Worm (Caenorhabditis elegans) whole organism, young adult: ENCODE results near the gene srg-13.

ENCODE experiments used
- B0336.3 ChIP-seq: fragments of 200-800 bp; sonication (Bioruptor generic); IDR thresholded peaks from 2 replicates; pipeline ENCODE4 v1.3.6; 2022; ENCODE audit warnings: missing genetic modification characterization, missing compliant biosample characterization
- C06A6.2 ChIP-seq: fragments of 200-800 bp; sonication (Bioruptor generic); conservative IDR thresholded peaks from 2 replicates; pipeline ENCODE4 v1.3.6; 2022; ENCODE audit warnings: missing genetic modification characterization, missing compliant biosample characterization
- F10E7.11 ChIP-seq: sonication (generic microtip); optimal IDR thresholded peaks from 2 replicates; lab custom pipeline; 2017; ENCODE audit warnings: mild to moderate bottlenecking, missing genetic modification characterization, moderate library complexity, missing compliant biosample characterization
- F22D6.2 ChIP-seq: sonication (generic microtip); optimal IDR thresholded peaks from 2 replicates; lab custom pipeline; 2016; ENCODE audit warnings: mild to moderate bottlenecking, missing genetic modification characterization, missing compliant biosample characterization
- F52B5.7 ChIP-seq: sonication (generic microtip); optimal IDR thresholded peaks from 2 replicates; lab custom pipeline; 2016; ENCODE audit warnings: mild to moderate bottlenecking, missing genetic modification characterization, missing compliant biosample characterization
- K12H6.12 ChIP-seq: fragments of 200-800 bp; sonication (Bioruptor generic); optimal IDR thresholded peaks from 2 replicates; lab custom pipeline; 2018; ENCODE audit warnings: mild to moderate bottlenecking, missing genetic modification characterization, missing compliant biosample characterization
- T26A5.8 ChIP-seq: sonication (generic microtip); optimal IDR thresholded peaks from 2 replicates; lab custom pipeline; 2016; ENCODE audit warnings: missing genetic modification characterization, missing compliant biosample characterization
- Y53G8AR.9 ChIP-seq: fragments of 200-800 bp; sonication (Bioruptor generic); conservative IDR thresholded peaks from 2 replicates; pipeline ENCODE4 v1.3.6; 2022; ENCODE audit warnings: missing genetic modification reagents, missing genetic modification characterization, missing compliant biosample characterization
- Y56A3A.18 ChIP-seq: fragments of 200-800 bp; sonication (Bioruptor generic); IDR thresholded peaks from 2 replicates; pipeline ENCODE4 v1.3.6; 2022; ENCODE audit warnings: missing genetic modification reagents, missing genetic modification characterization, missing compliant biosample characterization
- Y79H2A.3 ChIP-seq: fragments of 200-800 bp; sonication (Bioruptor generic); conservative IDR thresholded peaks from 2 replicates; pipeline ENCODE4 v1.3.6; 2022; ENCODE audit warnings: missing genetic modification reagents, missing genetic modification characterization, missing compliant biosample characterization
- akir-1 ChIP-seq: fragments of 200-800 bp; sonication (Bioruptor generic); optimal IDR thresholded peaks from 2 replicates; lab custom pipeline; 2018; ENCODE audit warnings: mild to moderate bottlenecking, missing genetic modification characterization, moderate library complexity, missing compliant biosample characterization
- aptf-3 ChIP-seq: fragments of 200-800 bp; sonication (Bioruptor generic); IDR thresholded peaks from 2 replicates; pipeline ENCODE4 v1.3.6; 2022; ENCODE audit warnings: missing genetic modification characterization, missing compliant biosample characterization
- atf-7 ChIP-seq: sonication (generic microtip); optimal IDR thresholded peaks from 2 replicates; lab custom pipeline; 2017; ENCODE audit warnings: mild to moderate bottlenecking, missing genetic modification characterization, missing compliant biosample characterization
- bed-1 ChIP-seq: fragments of 200-800 bp; sonication (Bioruptor generic); IDR thresholded peaks from 2 replicates; pipeline ENCODE4 v1.3.6; 2022; ENCODE audit warnings: missing genetic modification reagents, missing genetic modification characterization, missing compliant biosample characterization
- ccch-3 ChIP-seq: fragments of 200-800 bp; sonication (Bioruptor generic); optimal IDR thresholded peaks from 2 replicates; lab custom pipeline; 2018; ENCODE audit warnings: mild to moderate bottlenecking, missing genetic modification characterization, missing compliant biosample characterization
- cebp-1 ChIP-seq, 2 experiments: fragments of 200-800 bp in 1 of 2; sonication (Bioruptor generic) in 1 of 2; sonication (generic microtip) in 1 of 2; IDR thresholded peaks in 1 of 2; optimal IDR thresholded peaks in 1 of 2; 2 replicates each; pipeline versions ENCODE4 v1.3.6 to Lab custom; 2017 to 2022; ENCODE audit warnings: missing compliant biosample characterization in 2 of 2, missing genetic modification characterization in 2 of 2, mild to moderate bottlenecking in 1 of 2, missing genetic modification reagents in 1 of 2, moderate library complexity in 1 of 2
- cebp-2 ChIP-seq: fragments of 200-800 bp; sonication (Bioruptor generic); IDR thresholded peaks from 2 replicates; pipeline ENCODE4 v1.3.6; 2022; ENCODE audit warnings: missing genetic modification characterization, missing compliant biosample characterization
- die-1 ChIP-seq: sonication (generic microtip); optimal IDR thresholded peaks from 2 replicates; lab custom pipeline; 2016; ENCODE audit warnings: missing genotype, mild to moderate bottlenecking, missing genetic modification characterization, missing compliant biosample characterization
- efl-1 ChIP-seq: fragments of 150-350 bp; optimal IDR thresholded peaks from 2 replicates; lab custom pipeline; 2014; ENCODE audit warnings: missing biosample characterization, missing genetic modification reagents, missing genetic modification characterization
- egl-18 ChIP-seq: fragments of 200-800 bp; sonication (Bioruptor generic); IDR thresholded peaks from 2 replicates; pipeline ENCODE4 v1.3.6; 2022; ENCODE audit warnings: missing genetic modification reagents, missing genetic modification characterization, missing compliant biosample characterization
- him-1 ChIP-seq: sonication (generic microtip); optimal IDR thresholded peaks from 2 replicates; lab custom pipeline; 2016; ENCODE audit warnings: missing genotype, missing genetic modification reagents, missing genetic modification characterization, missing compliant biosample characterization
- hlh-12 ChIP-seq: sonication (generic microtip); optimal IDR thresholded peaks from 2 replicates; lab custom pipeline; 2016; ENCODE audit warnings: missing genetic modification characterization, missing compliant biosample characterization
- hmg-20 ChIP-seq: fragments of 200-800 bp; sonication (Bioruptor generic); IDR thresholded peaks from 2 replicates; pipeline ENCODE4 v1.3.6; 2022; ENCODE audit warnings: missing genetic modification reagents, missing genetic modification characterization, missing compliant biosample characterization
- hrde-1 ChIP-seq: sonication (generic microtip); optimal IDR thresholded peaks from 2 replicates; lab custom pipeline; 2016; ENCODE audit warnings: missing genetic modification characterization, mild to moderate bottlenecking, missing compliant biosample characterization, moderate library complexity, missing genotype, missing genetic modification reagents, borderline replicate concordance
- lag-1 ChIP-seq: fragments of 200-800 bp; sonication (Bioruptor generic); IDR thresholded peaks from 2 replicates; pipeline ENCODE4 v1.3.6; 2022; ENCODE audit warnings: missing genetic modification reagents, missing genetic modification characterization, missing compliant biosample characterization
- lir-1 ChIP-seq: fragments of 200-800 bp; sonication (Bioruptor generic); conservative IDR thresholded peaks from 2 replicates; pipeline ENCODE4 v1.3.6; 2022; ENCODE audit warnings: missing genetic modification reagents, missing genetic modification characterization, missing compliant biosample characterization
- lsl-1 ChIP-seq: fragments of 200-800 bp; sonication (Bioruptor generic); optimal IDR thresholded peaks from 2 replicates; lab custom pipeline; 2018; ENCODE audit warnings: mild to moderate bottlenecking, missing genetic modification characterization, moderate library complexity, missing compliant biosample characterization
- madf-3 ChIP-seq: fragments of 200-800 bp; sonication (Bioruptor generic); IDR thresholded peaks from 2 replicates; pipeline ENCODE4 v1.3.6; 2022; ENCODE audit warnings: missing genetic modification reagents, missing genetic modification characterization, missing compliant biosample characterization
- madf-8 ChIP-seq: fragments of 200-800 bp; sonication (Bioruptor generic); conservative IDR thresholded peaks from 2 replicates; pipeline ENCODE4 v1.3.6; 2022; ENCODE audit warnings: missing genetic modification reagents, missing genetic modification characterization, missing compliant biosample characterization
- nfyb-1 ChIP-seq: fragments of 200-800 bp; sonication (Bioruptor generic); IDR thresholded peaks from 2 replicates; pipeline ENCODE4 v1.3.6; 2022; ENCODE audit warnings: missing genetic modification reagents, missing genetic modification characterization, missing compliant biosample characterization
- nhr-80 ChIP-seq: sonication (generic microtip); optimal IDR thresholded peaks from 2 replicates; lab custom pipeline; 2016; ENCODE audit warnings: missing genetic modification characterization, missing compliant biosample characterization
- rcor-1 ChIP-seq: fragments of 200-800 bp; sonication (Bioruptor generic); IDR thresholded peaks from 2 replicates; pipeline ENCODE4 v1.3.6; 2022; ENCODE audit warnings: missing genetic modification reagents, missing genetic modification characterization, missing compliant biosample characterization
- rpc-1 ChIP-seq, 2 experiments: fragments of 150-350 bp in 1 of 2; sonication (generic microtip) in 1 of 2; optimal IDR thresholded peaks; 2 replicates each; lab custom pipeline; 2014 to 2018; ENCODE audit warnings: missing biosample characterization in 1 of 2, missing genetic modification characterization in 1 of 2, missing genetic modification reagents in 1 of 2, missing genotype in 1 of 2
- snpc-1.1 ChIP-seq: sonication (generic microtip); optimal IDR thresholded peaks from 2 replicates; lab custom pipeline; 2017; ENCODE audit warnings: missing genetic modification characterization, mild to moderate bottlenecking, missing compliant biosample characterization, antibody characterized with exemption, moderate library complexity, missing genotype, missing genetic modification reagents; ENCODE audit not compliant: insufficient read depth
- unc-130 ChIP-seq: sonication (generic microtip); optimal IDR thresholded peaks from 2 replicates; lab custom pipeline; 2016; ENCODE audit warnings: missing genetic modification reagents, missing genetic modification characterization, missing compliant biosample characterization

srg-13 gene

ce11 chrIII:4668073-4668472, 4.0 kb upstream of the srg-13 start:
- no peak for TF ChIP-seq lag-1
- TF ChIP-seq nhr-80, result peak; percentile 23

- TF ChIP-seq Y79H2A.3 (GFP tag; lab: Robert Waterston, UW), result no peak
- TF ChIP-seq aptf-3 (GFP tag; lab: Robert Waterston, UW), result no peak
- TF ChIP-seq ccch-3 (GFP tag; lab: Kevin White, UChicago), result no peak
- no peak for TF ChIP-seq bed-1 (GFP tag; lab: Robert Waterston, UW)
- no peak for TF ChIP-seq F10E7.11 (tag; lab: Kevin White, UChicago)
- TF ChIP-seq madf-8 (GFP tag; lab: Robert Waterston, UW), result no peak
- TF ChIP-seq lsl-1, result no peak
- TF ChIP-seq Y53G8AR.9 (GFP tag; lab: Robert Waterston, UW), result no peak
- TF ChIP-seq B0336.3, result no peak
- no peak for TF ChIP-seq lir-1 (GFP tag; lab: Robert Waterston, UW)
- no peak for TF ChIP-seq hlh-12 (tag; lab: Kevin White, UChicago)
- TF ChIP-seq lag-1, result no peak
- no peak for TF ChIP-seq him-1
- TF ChIP-seq cebp-2 (GFP tag; lab: Robert Waterston, UW), result no peak
Observed at ce11 chrIII:4671491-4671890, 558 bp upstream of the srg-13 start, which contains the start of gene T23F11.11. T23F11.11 (minus strand) TSS chrIII:4671591.

- TF ChIP-seq efl-1 (no peak), Y53G8AR.9 (GFP tag; lab: Robert Waterston, UW) (no peak), unc-130 (GFP tag; lab: Kevin White, UChicago) (no peak), rcor-1 (GFP tag; lab: Robert Waterston, UW) (no peak), madf-3 (GFP tag; lab: Robert Waterston, UW) (no peak), atf-7 (tag; lab: Kevin White, UChicago) (no peak), him-1 (no peak), hrde-1 (tag; lab: Kevin White, UChicago) (no peak), K12H6.12 (tag; lab: Kevin White, UChicago) (no peak), nhr-80 (no peak), C06A6.2 (no peak), lag-1 (no peak), cebp-1 (GFP tag; IDR thresholded peaks at IDR 0.05; lab: Robert Waterston, UW) (no peak), cebp-1 (tag; optimal IDR thresholded peaks at IDR 0.05; lab: Kevin White, UChicago) (no peak), Y79H2A.3 (GFP tag; lab: Robert Waterston, UW) (no peak), F52B5.7 (tag; lab: Kevin White, UChicago) (no peak), snpc-1.1 (no peak), nfyb-1 (GFP tag; lab: Robert Waterston, UW) (no peak), akir-1 (GFP tag; lab: Kevin White, UChicago) (no peak), rpc-1 (optimal IDR thresholded peaks at IDR 0.05; lab: Kevin White, UChicago) (no peak), rpc-1 (tag; optimal IDR thresholded peaks at IDR 0.05; lab: Kevin White, UChicago) (no peak), hmg-20 (GFP tag; lab: Robert Waterston, UW) (no peak)
Observed at ce11 chrIII:4677466-4677865, 5.4 kb downstream of the srg-13 start, which contains the start of gene srg-10. srg-10 (plus strand) TSS chrIII:4677766.

- TF ChIP-seq F22D6.2 (tag; lab: Kevin White, UChicago) (no peak), egl-18 (GFP tag; lab: Robert Waterston, UW) (no peak), T26A5.8 (tag; lab: Kevin White, UChicago) (no peak), die-1 (tag; lab: Kevin White, UChicago) (no peak), Y56A3A.18 (GFP tag; lab: Robert Waterston, UW) (no peak), hmg-20 (GFP tag; lab: Robert Waterston, UW) (no peak)
Observed at ce11 chrIII:4679963-4680484, 8.0 kb downstream of the srg-13 start, which contains the start of gene srg-11. srg-11 (plus strand) TSS chrIII:4680013.
